Fruit fly (Drosophila melanogaster) whole organism, embryonic: ENCODE results near the gene net.
A peak's percentile ranks its signal among the peaks of the same experiment; 100 is the strongest.

ENCODE experiments used
- Aef1 ChIP-seq: fragments of 200-800 bp; sonication (Bioruptor generic); IDR thresholded peaks from 3 replicates; pipeline ENCODE4 v1.3.6; 2022; ENCODE audit warnings: missing biosample characterization, missing genetic modification characterization
- Bgb ChIP-seq: fragments of 200-800 bp; sonication (Bioruptor generic); IDR thresholded peaks from 2 replicates; pipeline ENCODE4 v1.3.6; 2022; ENCODE audit warnings: missing biosample characterization, missing genetic modification characterization; ENCODE audit not compliant: partially characterized antibody
- C15 ChIP-seq: fragments of 200-800 bp; sonication (Bioruptor generic); IDR thresholded peaks from 3 replicates; pipeline ENCODE4 v1.3.6; 2022; ENCODE audit warnings: missing biosample characterization, missing genetic modification characterization
- CG10979 ChIP-seq: fragments of 200-800 bp; sonication (Bioruptor generic); optimal IDR thresholded peaks from 2 replicates; lab custom pipeline; 2018; ENCODE audit warnings: missing biosample characterization, mild to moderate bottlenecking, missing genetic modification characterization, moderate library complexity
- CG11723 ChIP-seq: fragments of 200-800 bp; sonication (Bioruptor generic); optimal IDR thresholded peaks from 2 replicates; lab custom pipeline; 2017; ENCODE audit warnings: missing biosample characterization, mild to moderate bottlenecking, missing genetic modification characterization
- CG15269 ChIP-seq: fragments of 200-800 bp; sonication (Bioruptor generic); optimal IDR thresholded peaks from 2 replicates; lab custom pipeline; 2018; ENCODE audit warnings: missing biosample characterization, mild to moderate bottlenecking, missing genetic modification characterization, moderate library complexity
- CG17385 ChIP-seq: fragments of 200-800 bp; sonication (Bioruptor generic); optimal IDR thresholded peaks from 3 replicates; lab custom pipeline; 2018; ENCODE audit warnings: missing biosample characterization, mild to moderate bottlenecking, missing genetic modification characterization
- CG17612 ChIP-seq: fragments of 200-800 bp; sonication (Bioruptor generic); IDR thresholded peaks from 2 replicates; pipeline ENCODE4 v1.3.6; 2022; ENCODE audit warnings: missing biosample characterization, missing genetic modification characterization
- CG17912 ChIP-seq: fragments of 200-800 bp; sonication (Bioruptor generic); optimal IDR thresholded peaks from 2 replicates; lab custom pipeline; 2018; ENCODE audit warnings: missing biosample characterization, mild to moderate bottlenecking, missing genetic modification characterization
- CG18262 ChIP-seq: fragments of 200-800 bp; optimal IDR thresholded peaks from 3 replicates; lab custom pipeline; 2019; ENCODE audit warnings: missing biosample characterization, mild to moderate bottlenecking, missing genetic modification characterization, moderate library complexity
- CG3163 ChIP-seq: fragments of 200-800 bp; sonication (Bioruptor generic); optimal IDR thresholded peaks from 3 replicates; lab custom pipeline; 2016; ENCODE audit warnings: missing biosample characterization, missing genetic modification characterization
- CG3281 ChIP-seq: fragments of 200-800 bp; sonication (Bioruptor generic); optimal IDR thresholded peaks from 3 replicates; lab custom pipeline; 2017; ENCODE audit warnings: missing biosample characterization, mild to moderate bottlenecking, missing genetic modification characterization
- CG33213 ChIP-seq: fragments of 200-800 bp; sonication (Bioruptor generic); optimal IDR thresholded peaks from 3 replicates; lab custom pipeline; 2016; ENCODE audit warnings: missing biosample characterization, missing genetic modification characterization
- CG3407 ChIP-seq: fragments of 200-800 bp; sonication (Bioruptor generic); optimal IDR thresholded peaks from 2 replicates; lab custom pipeline; 2018; ENCODE audit warnings: missing biosample characterization, mild to moderate bottlenecking, missing genetic modification characterization
- CG4707 ChIP-seq: fragments of 200-800 bp; sonication (Bioruptor generic); optimal IDR thresholded peaks from 2 replicates; lab custom pipeline; 2018; ENCODE audit warnings: missing biosample characterization, mild to moderate bottlenecking, missing genetic modification characterization, moderate library complexity
- CG7357 ChIP-seq: fragments of 200-800 bp; sonication (Bioruptor generic); IDR thresholded peaks from 3 replicates; pipeline ENCODE4 v1.3.6; 2022; ENCODE audit warnings: missing biosample characterization, missing genetic modification characterization
- CG8359 ChIP-seq: fragments of 200-800 bp; sonication (Bioruptor generic); optimal IDR thresholded peaks from 2 replicates; lab custom pipeline; 2017; ENCODE audit warnings: missing biosample characterization, mild to moderate bottlenecking, missing genetic modification characterization, borderline replicate concordance
- CG8944 ChIP-seq: fragments of 200-800 bp; sonication (Bioruptor generic); optimal IDR thresholded peaks from 3 replicates; lab custom pipeline; 2016; ENCODE audit warnings: missing biosample characterization, missing genetic modification characterization
- CG9932 ChIP-seq: fragments of 200-800 bp; sonication (Bioruptor generic); IDR thresholded peaks from 2 replicates; pipeline ENCODE4 v1.3.6; 2022; ENCODE audit warnings: missing biosample characterization, missing genetic modification characterization
- Dfd ChIP-seq, 2 experiments: fragments of >200 bp; optimal IDR thresholded peaks; 2 replicates each; lab custom pipeline; 2017; ENCODE audit warnings: missing biosample characterization in 2 of 2, missing genetic modification characterization in 2 of 2
- Dll ChIP-seq: fragments of 200-800 bp; sonication (Bioruptor generic); IDR thresholded peaks from 4 replicates; pipeline ENCODE4 v1.3.6; 2022; ENCODE audit warnings: missing biosample characterization, missing genetic modification characterization; ENCODE audit not compliant: partially characterized antibody
- Dp ChIP-seq: fragments of 200-800 bp; sonication (Bioruptor generic); optimal IDR thresholded peaks from 2 replicates; lab custom pipeline; 2018; ENCODE audit warnings: missing biosample characterization, mild to moderate bottlenecking, missing genetic modification characterization, moderate library complexity
- HLH3B ChIP-seq: fragments of 200-800 bp; sonication (Bioruptor generic); IDR thresholded peaks from 2 replicates; pipeline ENCODE4 v1.3.6; 2022; ENCODE audit warnings: missing biosample characterization, missing genetic modification characterization
- HLHmδ ChIP-seq: fragments of 200-800 bp; sonication (Bioruptor generic); optimal IDR thresholded peaks from 2 replicates; lab custom pipeline; 2018; ENCODE audit warnings: missing biosample characterization, mild to moderate bottlenecking, missing genetic modification characterization, moderate library complexity
- Kr ChIP-seq: fragments of 200-800 bp; sonication (Bioruptor generic); optimal IDR thresholded peaks from 2 replicates; lab custom pipeline; 2017; ENCODE audit warnings: missing biosample characterization, mild to moderate bottlenecking, missing genetic modification characterization
- Max ChIP-seq: fragments of 200-800 bp; sonication (Bioruptor generic); optimal IDR thresholded peaks from 2 replicates; lab custom pipeline; 2016; ENCODE audit warnings: missing biosample characterization, mild to moderate bottlenecking, missing genetic modification characterization
- Med ChIP-seq: fragments of 200-800 bp; sonication (Bioruptor generic); peaks from one replicate; lab custom pipeline; 2016; ENCODE audit warnings: missing biosample characterization, missing genetic modification characterization, mild to moderate bottlenecking, inconsistent platforms, moderate library complexity
- NFAT ChIP-seq: fragments of 200-800 bp; sonication (Bioruptor generic); IDR thresholded peaks from 2 replicates; pipeline ENCODE4 v1.3.6; 2022; ENCODE audit warnings: missing biosample characterization, missing genetic modification characterization
- Nf-YA ChIP-seq: fragments of 200-800 bp; sonication (Bioruptor generic); IDR thresholded peaks from 2 replicates; pipeline ENCODE4 v1.3.6; 2022; ENCODE audit warnings: missing biosample characterization, missing genetic modification characterization
- Oli ChIP-seq: fragments of 200-800 bp; sonication (Bioruptor generic); optimal IDR thresholded peaks from 2 replicates; lab custom pipeline; 2018; ENCODE audit warnings: missing biosample characterization, mild to moderate bottlenecking, missing genetic modification characterization, moderate library complexity
- Ssrp ChIP-seq: fragments of 200-800 bp; sonication (Bioruptor generic); optimal IDR thresholded peaks from 2 replicates; lab custom pipeline; 2018; ENCODE audit warnings: missing biosample characterization, mild to moderate bottlenecking, missing genetic modification characterization, moderate library complexity
- TFAM ChIP-seq: fragments of 200-800 bp; sonication (Bioruptor generic); optimal IDR thresholded peaks from 2 replicates; lab custom pipeline; 2017; ENCODE audit warnings: missing biosample characterization, missing genetic modification characterization, inconsistent platforms
- Tbp ChIP-seq: fragments of >200 bp; optimal IDR thresholded peaks from 2 replicates; lab custom pipeline; 2018; ENCODE audit warnings: missing biosample characterization, missing genetic modification characterization
- ac ChIP-seq: fragments of 200-800 bp; sonication (Bioruptor generic); optimal IDR thresholded peaks from 3 replicates; lab custom pipeline; 2017; ENCODE audit warnings: missing biosample characterization, mild to moderate bottlenecking, missing genetic modification characterization
- bsh ChIP-seq, 2 experiments: fragments of 200-800 bp; sonication (Bioruptor generic); optimal IDR thresholded peaks; 2 replicates each; lab custom pipeline; 2017 to 2018; ENCODE audit warnings: mild to moderate bottlenecking in 2 of 2, missing biosample characterization in 2 of 2, missing genetic modification characterization in 2 of 2, moderate library complexity in 1 of 2
- cato ChIP-seq: fragments of 200-800 bp; sonication (Bioruptor generic); optimal IDR thresholded peaks from 2 replicates; lab custom pipeline; 2016; ENCODE audit warnings: missing biosample characterization, missing genetic modification characterization, borderline replicate concordance
- caup ChIP-seq: fragments of 200-800 bp; sonication (Bioruptor generic); optimal IDR thresholded peaks from 3 replicates; lab custom pipeline; 2017; ENCODE audit warnings: missing biosample characterization, mild to moderate bottlenecking, missing genetic modification characterization, moderate library complexity; ENCODE audit not compliant: severe bottlenecking
- en ChIP-seq: fragments of 200-800 bp; sonication (Bioruptor generic); optimal IDR thresholded peaks from 2 replicates; lab custom pipeline; 2016; ENCODE audit warnings: missing biosample characterization, missing genetic modification characterization
- eyg ChIP-seq: fragments of 200-800 bp; sonication (Bioruptor generic); optimal IDR thresholded peaks from 3 replicates; lab custom pipeline; 2016; ENCODE audit warnings: missing biosample characterization, missing genetic modification characterization
- fd64A ChIP-seq: fragments of 200-800 bp; sonication (Bioruptor generic); optimal IDR thresholded peaks from 3 replicates; lab custom pipeline; 2018; ENCODE audit warnings: missing biosample characterization, mild to moderate bottlenecking, missing genetic modification characterization
- fd96Cb ChIP-seq: fragments of 200-800 bp; sonication (Bioruptor generic); optimal IDR thresholded peaks from 2 replicates; lab custom pipeline; 2018; ENCODE audit warnings: missing biosample characterization, mild to moderate bottlenecking, missing genetic modification characterization, moderate library complexity
- gcm ChIP-seq: fragments of 200-800 bp; sonication (Bioruptor generic); optimal IDR thresholded peaks from 2 replicates; lab custom pipeline; 2019; ENCODE audit warnings: missing biosample characterization, mild to moderate bottlenecking, missing genetic modification characterization, moderate library complexity
- jigr1 ChIP-seq: fragments of 200-800 bp; sonication (Bioruptor generic); IDR thresholded peaks from 3 replicates; pipeline ENCODE4 v1.3.6; 2022; ENCODE audit warnings: missing biosample characterization, missing genetic modification characterization
- knrl ChIP-seq: fragments of 200-800 bp; sonication (Bioruptor generic); IDR thresholded peaks from 3 replicates; pipeline ENCODE4 v1.3.6; 2022; ENCODE audit warnings: missing biosample characterization, missing genetic modification characterization; ENCODE audit not compliant: partially characterized antibody
- lov ChIP-seq, 2 experiments: fragments of 200-800 bp in 1 of 2; fragments of >200 bp in 1 of 2; sonication (Bioruptor generic) in 1 of 2; IDR thresholded peaks in 1 of 2; optimal IDR thresholded peaks in 1 of 2; 2 replicates in 1 of 2; 3 replicates in 1 of 2; pipeline versions ENCODE4 v1.3.6 to Lab custom; 2017 to 2022; ENCODE audit warnings: missing biosample characterization in 1 of 2, missing genetic modification characterization in 1 of 2
- so ChIP-seq: fragments of 200-800 bp; sonication (Bioruptor generic); IDR thresholded peaks from 3 replicates; pipeline ENCODE4 v1.3.6; 2022; ENCODE audit warnings: missing biosample characterization, missing genetic modification characterization
- sug ChIP-seq: fragments of 200-800 bp; optimal IDR thresholded peaks from 2 replicates; lab custom pipeline; 2019; ENCODE audit warnings: missing biosample characterization, mild to moderate bottlenecking, missing genetic modification characterization, moderate library complexity
- vnd ChIP-seq: fragments of 200-800 bp; sonication (Bioruptor generic); IDR thresholded peaks from 3 replicates; pipeline ENCODE4 v1.3.6; 2022; ENCODE audit warnings: missing biosample characterization, missing genetic modification characterization; ENCODE audit not compliant: partially characterized antibody
- wdn ChIP-seq: fragments of 200-800 bp; sonication (Bioruptor generic); IDR thresholded peaks from 2 replicates; pipeline ENCODE4 v1.3.6; 2022; ENCODE audit warnings: missing biosample characterization, missing genetic modification characterization

Gene net

DNA sequence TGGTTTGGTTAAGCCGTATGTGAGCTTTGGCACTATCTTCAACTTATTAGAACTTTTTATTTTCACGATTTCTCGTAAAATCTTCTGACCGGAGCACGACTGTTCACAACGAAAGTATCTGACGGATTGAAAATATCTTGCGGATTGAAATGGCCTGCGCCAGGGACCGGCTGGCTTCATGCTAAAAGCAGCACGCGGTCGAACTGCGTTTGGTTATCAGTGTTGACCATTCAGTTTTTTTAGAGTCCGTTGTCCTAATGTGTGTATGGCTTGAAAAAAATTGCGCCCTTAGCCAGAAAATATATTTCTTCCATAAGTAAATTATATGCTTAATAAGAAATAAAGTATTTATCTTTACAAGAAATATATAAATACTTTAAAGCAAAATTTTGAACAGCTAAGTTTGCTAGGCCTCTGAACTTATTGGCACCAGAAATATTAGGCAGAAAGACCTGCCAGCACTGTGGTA is at the start of gene net:
net (minus strand) TSS at position 133 of the 469 bp plus-strand sequence.
- TF ChIP-seq CG17912 (GFP tag; lab: Kevin White, UChicago) (no peak), Tbp (GFP tag; lab: Kevin White, UChicago) (no peak), Dp (no peak), fd64A (GFP tag; lab: Kevin White, UChicago) (no peak), sug (tag; lab: Kevin White, UChicago) (peak; percentile 89), wdn (GFP tag; lab: Robert Waterston, UW) (no peak), CG17612 (GFP tag; lab: Robert Waterston, UW) (no peak), eyg (GFP tag; lab: Kevin White, UChicago) (no peak), lov (optimal IDR thresholded peaks at IDR 0.05; lab: Kevin White, UChicago) (no peak), lov (GFP tag; IDR thresholded peaks at IDR 0.05; lab: Robert Waterston, UW) (0 out of 3 replicates have a peak, but pooled peaks have one; percentile 61), CG3407 (peak; percentile 18), CG33213 (GFP tag; lab: Kevin White, UChicago) (no peak), Ssrp (tag; lab: Kevin White, UChicago) (peak; percentile 30), C15 (GFP tag; lab: Robert Waterston, UW) (no peak), Dll (no peak), jigr1 (GFP tag; lab: Robert Waterston, UW) (no peak), Max (GFP tag; lab: Kevin White, UChicago) (peak; percentile 77), CG11723 (GFP tag; lab: Kevin White, UChicago) (peak; percentile 63), HLH3B (peak; percentile 37; the same call in 1 of the 2 replicates), CG4707 (GFP tag; lab: Kevin White, UChicago) (peak; percentile 31), ac (GFP tag; lab: Kevin White, UChicago) (no peak), CG15269 (peak; percentile 78), knrl (no peak), Oli (peak; percentile 62), CG3281 (peak; percentile 85), CG10979 (tag; lab: Kevin White, UChicago) (peak; percentile 61), Kr (GFP tag; lab: Kevin White, UChicago) (no peak), CG18262 (tag; lab: Kevin White, UChicago) (peak; percentile 73), Aef1 (GFP tag; lab: Robert Waterston, UW) (no peak), HLHmδ (GFP tag; lab: Kevin White, UChicago) (peak; percentile 24), Bgb (GFP tag; lab: Robert Waterston, UW) (peak; percentile 18; the same call in 1 of the 2 replicates), NFAT (GFP tag; lab: Robert Waterston, UW) (no peak; the same call in 1 of the 2 replicates), CG17385 (peak; percentile 68), gcm (GFP tag; lab: Kevin White, UChicago) (peak; percentile 66), Dfd (GFP tag; optimal IDR thresholded peaks at IDR 0.05; lab: Kevin White, UChicago) (no peak), CG8944 (GFP tag; lab: Kevin White, UChicago) (no peak), CG7357 (GFP tag; lab: Robert Waterston, UW) (no peak), Nf-YA (GFP tag; lab: Robert Waterston, UW) (no peak), CG8359 (GFP tag; lab: Kevin White, UChicago) (no peak), CG3163 (GFP tag; lab: Kevin White, UChicago) (no peak), CG9932 (GFP tag; lab: Robert Waterston, UW) (peak; percentile 74), fd96Cb (tag; lab: Kevin White, UChicago) (peak; percentile 37), so (no peak), cato (no peak), en (GFP tag; lab: Kevin White, UChicago) (no peak), caup (peak; percentile 69), Med (GFP tag; lab: Kevin White, UChicago) (peak; percentile 84), bsh (GFP tag; optimal IDR thresholded peaks at IDR 0.05; lab: Kevin White, UChicago) (peak; percentile 59 to 65), TFAM (no peak), vnd (GFP tag; lab: Robert Waterston, UW) (no peak)
